Fruit fly (Drosophila melanogaster) whole organism, embryonic: ENCODE data around the gene CG33331.

Source experiments
- Ada2b ChIP-seq: fragments of 200-800 bp; sonication (Bioruptor generic); IDR thresholded peaks from 2 replicates; pipeline ENCODE4 v1.3.6; 2022; ENCODE audit warnings: missing biosample characterization, missing genetic modification characterization
- B-H2 ChIP-seq: fragments of 200-800 bp; sonication (Bioruptor generic); optimal IDR thresholded peaks from 2 replicates; lab custom pipeline; 2018; ENCODE audit warnings: missing biosample characterization, mild to moderate bottlenecking, missing genetic modification characterization
- CG10274 ChIP-seq: fragments of 200-800 bp; sonication (Bioruptor generic); optimal IDR thresholded peaks from 3 replicates; lab custom pipeline; 2017; ENCODE audit warnings: missing biosample characterization, mild to moderate bottlenecking, missing genetic modification characterization
- CG10979 ChIP-seq: fragments of 200-800 bp; sonication (Bioruptor generic); optimal IDR thresholded peaks from 2 replicates; lab custom pipeline; 2018; ENCODE audit warnings: missing biosample characterization, mild to moderate bottlenecking, missing genetic modification characterization, moderate library complexity
- CG11560 ChIP-seq: fragments of 200-800 bp; sonication (Bioruptor generic); IDR thresholded peaks from 3 replicates; pipeline ENCODE4 v1.3.6; 2022; ENCODE audit warnings: missing biosample characterization, missing genetic modification characterization
- CG12104 ChIP-seq: fragments of 200-800 bp; sonication (Bioruptor generic); optimal IDR thresholded peaks from 3 replicates; lab custom pipeline; 2016; ENCODE audit warnings: missing biosample characterization, missing genetic modification characterization
- CG12299 ChIP-seq: fragments of 200-800 bp; sonication (Bioruptor generic); optimal IDR thresholded peaks from 2 replicates; lab custom pipeline; 2018; ENCODE audit warnings: missing biosample characterization, mild to moderate bottlenecking, missing genetic modification characterization
- CG1233 ChIP-seq: fragments of 200-800 bp; sonication (Bioruptor generic); optimal IDR thresholded peaks from 4 replicates; lab custom pipeline; 2018; ENCODE audit warnings: missing biosample characterization, mild to moderate bottlenecking, missing genetic modification characterization
- CG12391 ChIP-seq: fragments of 200-800 bp; sonication (Bioruptor generic); optimal IDR thresholded peaks from 3 replicates; lab custom pipeline; 2018; ENCODE audit warnings: missing biosample characterization, mild to moderate bottlenecking, missing genetic modification characterization, moderate library complexity
- CG14441 ChIP-seq: fragments of 200-800 bp; sonication (Bioruptor generic); IDR thresholded peaks from 2 replicates; pipeline ENCODE4 v1.3.6; 2022; ENCODE audit warnings: missing biosample characterization, missing genetic modification characterization
- CG14710 ChIP-seq: fragments of 200-800 bp; sonication (Bioruptor generic); optimal IDR thresholded peaks from 3 replicates; lab custom pipeline; 2019; ENCODE audit warnings: missing biosample characterization, mild to moderate bottlenecking, missing genetic modification characterization, moderate library complexity
- CG16863 ChIP-seq: fragments of 200-800 bp; sonication (Bioruptor generic); optimal IDR thresholded peaks from 3 replicates; lab custom pipeline; 2016; ENCODE audit warnings: missing biosample characterization, missing genetic modification characterization
- CG18262 ChIP-seq: fragments of 200-800 bp; optimal IDR thresholded peaks from 3 replicates; lab custom pipeline; 2019; ENCODE audit warnings: missing biosample characterization, mild to moderate bottlenecking, missing genetic modification characterization, moderate library complexity
- CG18476 ChIP-seq: fragments of 200-800 bp; sonication (Bioruptor generic); optimal IDR thresholded peaks from 2 replicates; lab custom pipeline; 2016; ENCODE audit warnings: missing biosample characterization, mild to moderate bottlenecking, missing genetic modification characterization
- CG7357 ChIP-seq: fragments of 200-800 bp; sonication (Bioruptor generic); IDR thresholded peaks from 3 replicates; pipeline ENCODE4 v1.3.6; 2022; ENCODE audit warnings: missing biosample characterization, missing genetic modification characterization
- CG8924 ChIP-seq: fragments of 200-800 bp; optimal IDR thresholded peaks from 3 replicates; lab custom pipeline; 2019; ENCODE audit warnings: missing biosample characterization, mild to moderate bottlenecking, missing genetic modification characterization, moderate library complexity
- CHES-1-like ChIP-seq: fragments of 200-800 bp; sonication (Bioruptor generic); optimal IDR thresholded peaks from 2 replicates; lab custom pipeline; 2016; ENCODE audit warnings: missing biosample characterization, missing genetic modification characterization
- D ChIP-seq, 2 experiments: fragments of 200-800 bp in 1 of 2; fragments of >200 bp in 1 of 2; sonication (Bioruptor generic) in 1 of 2; optimal IDR thresholded peaks; 2 replicates in 1 of 2; 3 replicates in 1 of 2; lab custom pipeline; 2017; ENCODE audit warnings: mild to moderate bottlenecking in 1 of 2, missing biosample characterization in 1 of 2, missing genetic modification characterization in 1 of 2, missing genetic modification reagents in 1 of 2
- D19B ChIP-seq: fragments of 200-800 bp; sonication (Bioruptor generic); optimal IDR thresholded peaks from 2 replicates; lab custom pipeline; 2017; ENCODE audit warnings: missing biosample characterization, mild to moderate bottlenecking, missing genetic modification characterization
- Dbx ChIP-seq: fragments of 200-800 bp; sonication (Bioruptor generic); IDR thresholded peaks from 3 replicates; pipeline ENCODE4 v1.3.6; 2022; ENCODE audit warnings: missing biosample characterization, missing genetic modification characterization
- Dek ChIP-seq: fragments of 200-800 bp; sonication (Bioruptor generic); optimal IDR thresholded peaks from 3 replicates; lab custom pipeline; 2019; ENCODE audit warnings: missing biosample characterization, mild to moderate bottlenecking, missing genetic modification characterization, moderate library complexity
- Dip3 ChIP-seq: fragments of 200-800 bp; sonication (Bioruptor generic); optimal IDR thresholded peaks from 3 replicates; lab custom pipeline; 2016; ENCODE audit warnings: missing biosample characterization, missing genetic modification characterization
- Eip74EF ChIP-seq, 2 experiments: fragments of 200-800 bp in 1 of 2; fragments of >200 bp in 1 of 2; sonication (Bioruptor generic) in 1 of 2; optimal IDR thresholded peaks; 2 replicates each; lab custom pipeline; 2017 to 2019; ENCODE audit warnings: missing biosample characterization in 2 of 2, missing genetic modification characterization in 2 of 2, mild to moderate bottlenecking in 1 of 2, moderate library complexity in 1 of 2
- Elba2 ChIP-seq: fragments of 200-800 bp; sonication (Bioruptor generic); optimal IDR thresholded peaks from 3 replicates; lab custom pipeline; 2016; ENCODE audit warnings: missing biosample characterization, missing genetic modification characterization
- Fer3 ChIP-seq: fragments of 200-800 bp; sonication (Bioruptor generic); optimal IDR thresholded peaks from 2 replicates; lab custom pipeline; 2018; ENCODE audit warnings: missing biosample characterization, mild to moderate bottlenecking, missing genetic modification characterization, moderate library complexity
- HLH54F ChIP-seq: fragments of 200-800 bp; sonication (Bioruptor generic); optimal IDR thresholded peaks from 3 replicates; lab custom pipeline; 2016; ENCODE audit warnings: missing biosample characterization, missing genetic modification characterization
- Lpt ChIP-seq: fragments of >200 bp; optimal IDR thresholded peaks from 2 replicates; lab custom pipeline; 2018; ENCODE audit warnings: missing biosample characterization, missing genetic modification characterization
- NfI ChIP-seq: fragments of 200-800 bp; sonication (Bioruptor generic); optimal IDR thresholded peaks from 3 replicates; lab custom pipeline; 2018; ENCODE audit warnings: missing biosample characterization, mild to moderate bottlenecking, missing genetic modification characterization, moderate library complexity
- Scr ChIP-seq: fragments of 200-800 bp; sonication (Bioruptor generic); IDR thresholded peaks from 2 replicates; pipeline ENCODE4 v1.3.6; 2022; ENCODE audit warnings: missing biosample characterization, missing genetic modification characterization; ENCODE audit not compliant: partially characterized antibody
- Sox102F ChIP-seq: fragments of 200-800 bp; sonication (Bioruptor generic); optimal IDR thresholded peaks from 2 replicates; lab custom pipeline; 2018; ENCODE audit warnings: missing biosample characterization, mild to moderate bottlenecking, missing genetic modification characterization, moderate library complexity
- Xrp1 ChIP-seq: fragments of 200-800 bp; sonication (Bioruptor generic); IDR thresholded peaks from 2 replicates; pipeline ENCODE4 v1.3.6; 2022; ENCODE audit warnings: missing biosample characterization, missing genetic modification characterization
- ap ChIP-seq: fragments of 200-800 bp; sonication (Bioruptor generic); IDR thresholded peaks from 2 replicates; pipeline ENCODE4 v1.3.6; 2022; ENCODE audit warnings: missing biosample characterization, missing genetic modification characterization
- ato ChIP-seq: fragments of 200-800 bp; sonication (Bioruptor generic); IDR thresholded peaks from 2 replicates; pipeline ENCODE4 v1.3.6; 2022; ENCODE audit warnings: missing biosample characterization, missing genetic modification characterization; ENCODE audit not compliant: partially characterized antibody
- az2 ChIP-seq: fragments of 200-800 bp; sonication (Bioruptor generic); optimal IDR thresholded peaks from 3 replicates; lab custom pipeline; 2016; ENCODE audit warnings: missing biosample characterization, missing genetic modification characterization
- en ChIP-seq: fragments of 200-800 bp; sonication (Bioruptor generic); optimal IDR thresholded peaks from 2 replicates; lab custom pipeline; 2016; ENCODE audit warnings: missing biosample characterization, missing genetic modification characterization
- fd102C ChIP-seq: fragments of 200-800 bp; sonication (Bioruptor generic); optimal IDR thresholded peaks from 2 replicates; lab custom pipeline; 2018; ENCODE audit warnings: missing biosample characterization, mild to moderate bottlenecking, missing genetic modification characterization, moderate library complexity
- fru ChIP-seq: fragments of >200 bp; optimal IDR thresholded peaks from 2 replicates; lab custom pipeline; 2017
- gce ChIP-seq: fragments of 200-800 bp; sonication (Bioruptor generic); IDR thresholded peaks from 3 replicates; pipeline ENCODE4 v1.3.6; 2022; ENCODE audit warnings: missing biosample characterization, missing genetic modification characterization
- hbn ChIP-seq: fragments of 200-800 bp; sonication (Bioruptor generic); IDR thresholded peaks from 2 replicates; pipeline ENCODE4 v1.3.6; 2022; ENCODE audit warnings: missing biosample characterization, missing genetic modification characterization; ENCODE audit not compliant: partially characterized antibody
- jigr1 ChIP-seq: fragments of 200-800 bp; sonication (Bioruptor generic); IDR thresholded peaks from 3 replicates; pipeline ENCODE4 v1.3.6; 2022; ENCODE audit warnings: missing biosample characterization, missing genetic modification characterization
- jing ChIP-seq: fragments of 200-800 bp; sonication (Bioruptor generic); optimal IDR thresholded peaks from 2 replicates; lab custom pipeline; 2018; ENCODE audit warnings: missing biosample characterization, mild to moderate bottlenecking, missing genetic modification characterization
- klu ChIP-seq: fragments of 200-800 bp; sonication (Bioruptor generic); IDR thresholded peaks from 2 replicates; pipeline ENCODE4 v1.3.6; 2022; ENCODE audit warnings: missing biosample characterization, missing genetic modification characterization
- org-1 ChIP-seq: fragments of 200-800 bp; sonication (Bioruptor generic); optimal IDR thresholded peaks from 2 replicates; lab custom pipeline; 2017; ENCODE audit warnings: missing biosample characterization, missing genetic modification characterization
- otp ChIP-seq: fragments of 200-800 bp; sonication (Bioruptor generic); IDR thresholded peaks from 3 replicates; pipeline ENCODE4, ENCODE4 v1.3.6; 2022; ENCODE audit warnings: missing biosample characterization, missing genetic modification characterization
- pum ChIP-seq: fragments of 200-800 bp; sonication (Bioruptor generic); optimal IDR thresholded peaks from 2 replicates; lab custom pipeline; 2016; ENCODE audit warnings: missing biosample characterization, missing genetic modification characterization
- tin ChIP-seq: fragments of 200-800 bp; sonication (Bioruptor generic); optimal IDR thresholded peaks from 3 replicates; lab custom pipeline; 2016; ENCODE audit warnings: missing biosample characterization, missing genetic modification characterization
- unpg ChIP-seq: fragments of 200-800 bp; sonication (Bioruptor generic); optimal IDR thresholded peaks from 3 replicates; lab custom pipeline; 2018; ENCODE audit warnings: missing biosample characterization, mild to moderate bottlenecking, missing genetic modification characterization, moderate library complexity

Gene CG33331

DNA sequence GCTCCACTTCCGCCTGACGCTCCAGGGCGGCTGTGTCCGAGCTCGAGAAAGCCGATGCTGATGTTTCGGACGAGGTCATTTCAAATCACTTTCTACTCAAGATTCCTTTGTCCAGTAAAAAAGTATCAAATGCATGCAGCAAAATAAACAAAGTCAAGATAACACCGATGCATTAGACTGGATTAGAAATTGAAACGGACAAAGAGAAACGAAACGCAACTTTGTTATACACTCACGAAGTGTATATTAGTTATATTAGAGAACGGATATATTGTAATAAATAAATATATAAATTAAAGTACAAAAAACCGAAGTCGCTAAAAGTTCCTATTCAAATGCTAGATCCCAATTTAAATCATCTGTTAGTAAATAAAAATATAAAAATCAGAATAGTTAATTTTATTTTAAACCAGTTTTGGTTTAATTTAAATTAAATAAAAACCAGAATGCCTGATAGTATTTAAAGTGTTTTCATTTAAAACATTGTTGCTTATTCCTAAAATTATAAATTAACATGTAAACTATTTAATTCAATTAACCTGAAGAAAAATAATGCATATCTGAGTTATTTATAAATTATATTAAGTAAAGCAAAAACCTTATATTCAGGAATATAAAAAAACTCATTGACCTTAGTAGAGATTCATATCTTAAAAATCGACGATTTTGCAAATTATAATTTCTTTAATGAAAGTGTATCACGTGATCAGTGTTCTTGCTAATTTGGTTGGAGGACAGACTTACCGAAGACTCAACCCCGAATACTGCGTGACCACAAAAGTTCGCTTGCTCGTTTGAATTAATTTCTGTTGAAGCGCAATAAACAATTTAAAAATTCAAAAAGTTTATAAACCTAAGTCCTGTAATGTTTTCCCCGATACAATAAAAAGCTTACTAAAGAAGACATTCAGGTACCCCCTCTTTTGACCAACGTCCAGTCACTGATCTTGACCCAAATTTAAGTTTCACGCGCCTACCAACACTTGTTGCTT, 7.8 kb downstream of the CG33331 start, which contains the start of gene Dph2 (continued):
- TF ChIP-seq NfI (GFP tag; lab: Kevin White, UChicago) (peak; percentile 50), CG10979 (tag; lab: Kevin White, UChicago) (peak; percentile 76), fru (lab: Kevin White, UChicago) (no peak), B-H2 (peak; percentile 50), CG18262 (tag; lab: Kevin White, UChicago) (peak; percentile 91), Eip74EF (GFP tag; optimal IDR thresholded peaks at IDR 0.05; lab: Kevin White, UChicago) (peak in 1 of 2 experiments; percentile 60), Dbx (GFP tag; lab: Robert Waterston, UW) (peak; percentile 81), CG16863 (GFP tag; lab: Kevin White, UChicago) (peak; percentile 11), gce (GFP tag; lab: Robert Waterston, UW) (peak; percentile 60; the same call in 1 of the 3 replicates), CG10274 (no peak), Lpt (no peak), CG7357 (GFP tag; lab: Robert Waterston, UW) (peak; percentile 37; the same call in 1 of the 3 replicates), CG14441 (GFP tag; lab: Robert Waterston, UW) (peak; percentile 77), ap (GFP tag; lab: Robert Waterston, UW) (peak; percentile 84), CG12391 (peak; percentile 86), CG18476 (GFP tag; lab: Kevin White, UChicago) (no peak), D19B (GFP tag; lab: Kevin White, UChicago) (no peak), CG8924 (tag; lab: Kevin White, UChicago) (peak; percentile 91), Fer3 (tag; lab: Kevin White, UChicago) (peak; percentile 84), CG12104 (GFP tag; lab: Kevin White, UChicago) (peak; percentile 66), Dip3 (peak; percentile 58), az2 (peak; percentile 47), ato (no peak), Elba2 (GFP tag; lab: Kevin White, UChicago) (no peak), CG14710 (tag; lab: Kevin White, UChicago) (peak; percentile 77), jigr1 (GFP tag; lab: Robert Waterston, UW) (0 out of 3 replicates have a peak, but pooled peaks have one; percentile 35), D (optimal IDR thresholded peaks at IDR 0.05; lab: Kevin White, UChicago) (no peak), D (GFP tag; optimal IDR thresholded peaks at IDR 0.05; lab: Kevin White, UChicago) (peak; percentile 21), unpg (peak; percentile 82), jing (GFP tag; lab: Kevin White, UChicago) (no peak), fd102C (GFP tag; lab: Kevin White, UChicago) (no peak), Xrp1 (GFP tag; lab: Robert Waterston, UW) (peak; percentile 83), hbn (GFP tag; lab: Robert Waterston, UW) (no peak), org-1 (GFP tag; lab: Kevin White, UChicago) (no peak), CG11560 (tag; lab: Robert Waterston, UW) (peak; percentile 12; the same call in 2 of the 3 replicates), Ada2b (peak; percentile 75), Dek (tag; lab: Kevin White, UChicago) (peak; percentile 82), CHES-1-like (GFP tag; lab: Kevin White, UChicago) (peak; percentile 27), CG12299 (tag; lab: Kevin White, UChicago) (peak; percentile 66), tin (GFP tag; lab: Kevin White, UChicago) (peak; percentile 43), pum (GFP tag; lab: Kevin White, UChicago) (peak; percentile 30), HLH54F (GFP tag; lab: Kevin White, UChicago) (peak; percentile 22), Scr (GFP tag; lab: Robert Waterston, UW) (peak; percentile 35), otp (GFP tag; lab: Robert Waterston, UW) (peak; percentile 54), Sox102F (GFP tag; lab: Kevin White, UChicago) (peak; percentile 85), CG1233 (GFP tag; lab: Kevin White, UChicago) (peak; percentile 59), en (peak; percentile 26), klu (GFP tag; lab: Robert Waterston, UW) (peak; percentile 40; the same call in 1 of the 2 replicates)
